Fruit fly (Drosophila melanogaster): ENCODE data around the gene CG6179.

The CG6179 gene

DNA sequence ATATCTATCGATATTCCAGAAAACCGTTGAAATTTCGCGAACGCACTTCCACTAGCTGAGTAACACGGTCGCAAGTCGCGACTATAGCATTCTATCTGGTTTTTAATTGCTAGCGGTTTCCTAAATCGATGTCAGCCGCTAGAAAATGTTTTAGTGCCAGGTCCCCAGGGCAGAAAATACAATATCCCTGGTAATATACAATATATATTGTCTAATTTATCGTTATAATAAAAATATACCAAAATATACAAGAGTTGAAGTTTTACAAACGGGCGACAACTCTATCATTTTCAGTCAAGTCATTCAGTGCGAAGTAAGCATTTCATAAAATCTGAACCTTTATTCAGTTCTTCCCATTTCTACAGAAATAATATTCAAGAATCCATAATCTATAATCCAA lies 35.2 kb downstream of the CG6179 start, which contains the start of gene CG15056:
Gene CG15056 (plus strand): TSS at position 301 of the 400 bp plus-strand sequence.
- no peak for TF ChIP-seq topi (GFP tag; optimal IDR thresholded peaks at IDR 0.05)
- no peak for TF ChIP-seq Sox102F (GFP tag; optimal IDR thresholded peaks at IDR 0.05)

DNA sequence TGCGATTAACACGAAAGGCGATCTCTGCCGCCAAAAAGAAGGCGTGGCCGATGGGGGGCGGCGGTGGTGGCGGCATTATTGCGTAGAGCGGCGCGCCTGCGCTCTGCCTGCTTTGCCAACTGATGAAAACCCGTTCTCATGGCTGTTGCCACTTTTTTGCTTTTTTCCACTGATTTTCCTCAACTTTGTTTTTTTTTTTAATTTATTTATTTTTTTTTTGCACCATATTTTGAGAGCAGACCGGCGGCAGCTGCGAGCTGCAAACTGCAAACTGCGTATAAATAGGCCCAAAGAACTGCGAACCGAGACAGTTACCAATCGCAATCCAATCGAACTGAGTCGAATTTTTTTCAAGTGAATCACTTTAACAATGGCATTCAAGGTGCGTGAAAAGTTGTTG lies 42.2 kb downstream of the CG6179 start, which contains the start of gene CG42323:
Gene CG42323 (plus strand): TSS at position 302 of the 400 bp plus-strand sequence.
- peak; percentile 77 for TF ChIP-seq eg (GFP tag; IDR thresholded peaks at IDR 0.05)
- TF ChIP-seq ss (GFP tag; optimal IDR thresholded peaks at IDR 0.05) = no peak
- TF ChIP-seq CG8119 (GFP tag; IDR thresholded peaks at IDR 0.05) = 0 out of 3 replicates have a peak, but pooled peaks have one; percentile 43
- 0 out of 3 replicates have a peak, but pooled peaks have one; percentile 22 for TF ChIP-seq CG6163 (GFP tag; IDR thresholded peaks at IDR 0.05)
- peak; percentile 62 for TF ChIP-seq CG15336 (GFP tag; IDR thresholded peaks at IDR 0.05)
- no peak for TF ChIP-seq dac (GFP tag; optimal IDR thresholded peaks at IDR 0.05)
- no peak for TF ChIP-seq Sox102F (GFP tag; optimal IDR thresholded peaks at IDR 0.05)
- TF ChIP-seq CG6276 (GFP tag; optimal IDR thresholded peaks at IDR 0.05) = peak; percentile 42
